Worm (Caenorhabditis elegans) whole organism, L2 larva: ENCODE data around the gene F55E10.2.

Experiments
- C34F6.9 ChIP-seq: fragments of 150-350 bp; optimal IDR thresholded peaks from 2 replicates; lab custom pipeline; 2014; ENCODE audit warnings: missing biosample characterization, missing genetic modification characterization
- F13H6.1 ChIP-seq: sonication (generic microtip); optimal IDR thresholded peaks from 2 replicates; lab custom pipeline; 2016; ENCODE audit warnings: missing genetic modification characterization, missing compliant biosample characterization
- ZK546.5 ChIP-seq: sonication (generic microtip); optimal IDR thresholded peaks from 2 replicates; lab custom pipeline; 2017; ENCODE audit warnings: missing biosample characterization, missing genetic modification characterization
- alr-1 ChIP-seq: fragments of 150-350 bp; optimal IDR thresholded peaks from 2 replicates; lab custom pipeline; 2014; ENCODE audit warnings: missing biosample characterization, missing genetic modification characterization
- aly-2 ChIP-seq: fragments of 150-350 bp; optimal IDR thresholded peaks from 2 replicates; lab custom pipeline; 2014; ENCODE audit warnings: missing biosample characterization, missing genetic modification characterization
- ceh-82 ChIP-seq: fragments of 150-350 bp; optimal IDR thresholded peaks from 2 replicates; lab custom pipeline; 2014; ENCODE audit warnings: missing biosample characterization, missing genetic modification characterization
- crh-2 ChIP-seq: sonication (generic microtip); optimal IDR thresholded peaks from 2 replicates; lab custom pipeline; 2017; ENCODE audit warnings: missing biosample characterization, missing genetic modification characterization
- dmd-4 ChIP-seq: sonication (generic microtip); optimal IDR thresholded peaks from 2 replicates; lab custom pipeline; 2017; ENCODE audit warnings: missing biosample characterization, missing genetic modification characterization
- elt-3 ChIP-seq: sonication (generic microtip); optimal IDR thresholded peaks from 2 replicates; lab custom pipeline; 2017; ENCODE audit warnings: missing biosample characterization, missing genetic modification characterization
- fos-1 ChIP-seq: fragments of 150-350 bp; optimal IDR thresholded peaks from 2 replicates; lab custom pipeline; 2014; ENCODE audit warnings: missing biosample characterization, missing genetic modification characterization
- lin-11 ChIP-seq: fragments of 150-350 bp; sonication (generic microtip); optimal IDR thresholded peaks from 2 replicates; lab custom pipeline; 2014; ENCODE audit warnings: missing biosample characterization, missing genetic modification characterization, inconsistent platforms, mixed read lengths
- lin-13 ChIP-seq: fragments of 150-350 bp; optimal IDR thresholded peaks from 2 replicates; lab custom pipeline; 2014; ENCODE audit warnings: missing biosample characterization, missing genetic modification reagents, missing genetic modification characterization
- lsy-2 ChIP-seq, 2 experiments: fragments of 150-350 bp in 1 of 2; sonication (generic microtip) in 1 of 2; optimal IDR thresholded peaks; 2 replicates each; lab custom pipeline; 2014 to 2017; ENCODE audit warnings: missing biosample characterization in 2 of 2, missing genetic modification characterization in 2 of 2
- mab-5 ChIP-seq: fragments of 150-350 bp; optimal IDR thresholded peaks from 2 replicates; lab custom pipeline; 2014; ENCODE audit warnings: missing biosample characterization, missing genetic modification characterization
- mbf-1 ChIP-seq: sonication (generic microtip); optimal IDR thresholded peaks from 2 replicates; lab custom pipeline; 2017; ENCODE audit warnings: missing biosample characterization, missing genetic modification characterization
- nhr-10 ChIP-seq: sonication (generic microtip); optimal IDR thresholded peaks from 2 replicates; lab custom pipeline; 2017; ENCODE audit warnings: missing biosample characterization, missing genetic modification characterization
- nhr-11 ChIP-seq: fragments of 150-350 bp; optimal IDR thresholded peaks from 2 replicates; lab custom pipeline; 2014; ENCODE audit warnings: missing biosample characterization, missing genetic modification characterization
- nhr-12 ChIP-seq: fragments of 150-350 bp; optimal IDR thresholded peaks from 2 replicates; lab custom pipeline; 2014; ENCODE audit warnings: missing biosample characterization, missing genetic modification characterization
- nhr-129 ChIP-seq: fragments of 150-350 bp; optimal IDR thresholded peaks from 2 replicates; lab custom pipeline; 2014; ENCODE audit warnings: missing biosample characterization, missing genetic modification characterization
- nhr-23 ChIP-seq: fragments of 150-350 bp; optimal IDR thresholded peaks from 2 replicates; lab custom pipeline; 2014; ENCODE audit warnings: missing biosample characterization, missing genetic modification reagents, missing genetic modification characterization
- nhr-237 ChIP-seq: fragments of 150-350 bp; optimal IDR thresholded peaks from 2 replicates; lab custom pipeline; 2014; ENCODE audit warnings: missing biosample characterization, missing genetic modification characterization
- nhr-6 ChIP-seq: fragments of 150-350 bp; optimal IDR thresholded peaks from 2 replicates; lab custom pipeline; 2014; ENCODE audit warnings: missing biosample characterization, missing genetic modification characterization
- nhr-77 ChIP-seq: fragments of 150-350 bp; optimal IDR thresholded peaks from 2 replicates; lab custom pipeline; 2014; ENCODE audit warnings: missing biosample characterization, missing genetic modification characterization
- peb-1 ChIP-seq: fragments of 150-350 bp; optimal IDR thresholded peaks from 2 replicates; lab custom pipeline; 2014; ENCODE audit warnings: missing biosample characterization, missing genetic modification characterization
- skn-1 ChIP-seq: sonication (generic microtip); optimal IDR thresholded peaks from 2 replicates; lab custom pipeline; 2017; ENCODE audit warnings: missing biosample characterization, missing genetic modification characterization
- sma-3 ChIP-seq: sonication (generic microtip); optimal IDR thresholded peaks from 2 replicates; lab custom pipeline; 2016; ENCODE audit warnings: missing genetic modification reagents, missing genetic modification characterization, missing compliant biosample characterization
- sma-9 ChIP-seq, 2 experiments: fragments of 150-350 bp in 1 of 2; sonication (generic microtip) in 1 of 2; optimal IDR thresholded peaks; 2 replicates each; lab custom pipeline; 2014 to 2016; ENCODE audit warnings: missing genetic modification characterization in 2 of 2, mild to moderate bottlenecking in 1 of 2, missing biosample characterization in 1 of 2, missing compliant biosample characterization in 1 of 2, missing genetic modification reagents in 1 of 2, moderate library complexity in 1 of 2
- unc-62 ChIP-seq: fragments of 150-350 bp; optimal IDR thresholded peaks from 2 replicates; lab custom pipeline; 2014; ENCODE audit warnings: missing biosample characterization, missing genetic modification reagents, missing genetic modification characterization
- zag-1 ChIP-seq: fragments of 150-350 bp; optimal IDR thresholded peaks from 2 replicates; lab custom pipeline; 2014; ENCODE audit warnings: missing biosample characterization, missing genetic modification characterization
- ztf-1 ChIP-seq: fragments of 200-800 bp; sonication (Bioruptor generic); conservative IDR thresholded peaks from 2 replicates; pipeline ENCODE4 v1.3.6; 2022; ENCODE audit warnings: missing genetic modification characterization, missing compliant biosample characterization
- ztf-11 ChIP-seq: sonication (generic microtip); optimal IDR thresholded peaks from 2 replicates; lab custom pipeline; 2017; ENCODE audit warnings: missing biosample characterization, missing genetic modification characterization
- ztf-4 ChIP-seq: fragments of 150-350 bp; optimal IDR thresholded peaks from 2 replicates; lab custom pipeline; 2014; ENCODE audit warnings: missing biosample characterization, missing genetic modification characterization

F55E10.2 gene

ce11 chrX:8346248-8346647, 5.8 kb downstream of the F55E10.2 start, which contains the start of gene drd-5:
drd-5 (minus strand) TSS chrX:8346348.
- TF ChIP-seq nhr-10 (tag; lab: Kevin White, UChicago) = no peak
- TF ChIP-seq nhr-129 (tag; lab: Kevin White, UChicago) = no peak
- no peak for TF ChIP-seq F13H6.1 (tag; lab: Kevin White, UChicago)
- TF ChIP-seq ztf-11 (tag; lab: Kevin White, UChicago) = no peak
- no peak for TF ChIP-seq skn-1
- no peak for TF ChIP-seq elt-3 (tag; lab: Kevin White, UChicago)
- no peak for TF ChIP-seq zag-1
- no peak for TF ChIP-seq ceh-82 (tag; lab: Kevin White, UChicago)
- no peak for TF ChIP-seq ztf-1 (GFP tag; lab: Robert Waterston, UW)
- no peak for TF ChIP-seq ZK546.5 (tag; lab: Kevin White, UChicago)
- TF ChIP-seq nhr-23 (tag; lab: Kevin White, UChicago) = no peak
- no peak for TF ChIP-seq nhr-11
- no peak for TF ChIP-seq nhr-12 (tag; lab: Kevin White, UChicago)
- no peak for TF ChIP-seq nhr-77
- TF ChIP-seq, all 48 proteins: peak for 0

ce11 chrX:8350984-8351383, 10.5 kb downstream of the F55E10.2 start, which contains the start of gene npr-28:
npr-28 (minus strand) TSS chrX:8351084.
- no peak for TF ChIP-seq nhr-237 (tag; lab: Kevin White, UChicago)
- TF ChIP-seq sma-3 (GFP tag; lab: Kevin White, UChicago) = no peak
- no peak for TF ChIP-seq lin-11 (tag; lab: Kevin White, UChicago)
- no peak for TF ChIP-seq sma-9 (GFP tag; optimal IDR thresholded peaks at IDR 0.05; lab: Kevin White, UChicago)
- TF ChIP-seq sma-9 (tag; optimal IDR thresholded peaks at IDR 0.05; lab: Kevin White, UChicago) = no peak
- no peak for TF ChIP-seq elt-3 (tag; lab: Kevin White, UChicago)
- no peak for TF ChIP-seq ztf-4 (tag; lab: Kevin White, UChicago)
- no peak for TF ChIP-seq ZK546.5 (tag; lab: Kevin White, UChicago)
- TF ChIP-seq C34F6.9 (tag; lab: Kevin White, UChicago) = no peak
- TF ChIP-seq mbf-1 (tag; lab: Kevin White, UChicago) = no peak
- no peak for TF ChIP-seq peb-1 (tag; lab: Kevin White, UChicago)
- no peak for TF ChIP-seq nhr-6
- no peak for TF ChIP-seq zag-1
- TF ChIP-seq skn-1 = no peak
- TF ChIP-seq aly-2 (tag; lab: Kevin White, UChicago) = no peak
- TF ChIP-seq dmd-4 (tag; lab: Kevin White, UChicago) = no peak

- TF ChIP-seq lin-13 (GFP tag; lab: Kevin White, UChicago) (no peak), dmd-4 (tag; lab: Kevin White, UChicago) (no peak), nhr-23 (tag; lab: Kevin White, UChicago) (no peak), fos-1 (tag; lab: Kevin White, UChicago) (no peak), alr-1 (tag; lab: Kevin White, UChicago) (no peak), lsy-2 (tag; optimal IDR thresholded peaks at IDR 0.05; lab: Kevin White, UChicago) (no peak)
Observed at ce11 chrX:8354284-8354784, 13.8 kb downstream of the F55E10.2 start.

- TF ChIP-seq crh-2 (peak; percentile 61), peb-1 (tag; lab: Kevin White, UChicago) (no peak), zag-1 (no peak), mab-5 (tag; lab: Kevin White, UChicago) (no peak), sma-9 (GFP tag; optimal IDR thresholded peaks at IDR 0.05; lab: Kevin White, UChicago) (peak; percentile 29), sma-9 (tag; optimal IDR thresholded peaks at IDR 0.05; lab: Kevin White, UChicago) (no peak), nhr-12 (tag; lab: Kevin White, UChicago) (no peak), fos-1 (tag; lab: Kevin White, UChicago) (peak; percentile 83)
Observed at ce11 chrX:8355350-8355749, 14.9 kb downstream of the F55E10.2 start.

ce11 chrX:8356305-8356704, 15.8 kb downstream of the F55E10.2 start:
- TF ChIP-seq sma-9 (GFP tag; optimal IDR thresholded peaks at IDR 0.05; lab: Kevin White, UChicago) (no peak), sma-9 (tag; optimal IDR thresholded peaks at IDR 0.05; lab: Kevin White, UChicago) (no peak), crh-2 (peak; percentile 7)

- TF ChIP-seq sma-3 (GFP tag; lab: Kevin White, UChicago) (no peak), ztf-11 (tag; lab: Kevin White, UChicago) (no peak), C34F6.9 (tag; lab: Kevin White, UChicago) (no peak), sma-9 (GFP tag; optimal IDR thresholded peaks at IDR 0.05; lab: Kevin White, UChicago) (no peak), sma-9 (tag; optimal IDR thresholded peaks at IDR 0.05; lab: Kevin White, UChicago) (no peak), unc-62 (no peak)
Observed at ce11 chrX:8362379-8362778, 21.9 kb downstream of the F55E10.2 start.
